Worm (Caenorhabditis elegans): ENCODE results near the gene oac-14.

DNA sequence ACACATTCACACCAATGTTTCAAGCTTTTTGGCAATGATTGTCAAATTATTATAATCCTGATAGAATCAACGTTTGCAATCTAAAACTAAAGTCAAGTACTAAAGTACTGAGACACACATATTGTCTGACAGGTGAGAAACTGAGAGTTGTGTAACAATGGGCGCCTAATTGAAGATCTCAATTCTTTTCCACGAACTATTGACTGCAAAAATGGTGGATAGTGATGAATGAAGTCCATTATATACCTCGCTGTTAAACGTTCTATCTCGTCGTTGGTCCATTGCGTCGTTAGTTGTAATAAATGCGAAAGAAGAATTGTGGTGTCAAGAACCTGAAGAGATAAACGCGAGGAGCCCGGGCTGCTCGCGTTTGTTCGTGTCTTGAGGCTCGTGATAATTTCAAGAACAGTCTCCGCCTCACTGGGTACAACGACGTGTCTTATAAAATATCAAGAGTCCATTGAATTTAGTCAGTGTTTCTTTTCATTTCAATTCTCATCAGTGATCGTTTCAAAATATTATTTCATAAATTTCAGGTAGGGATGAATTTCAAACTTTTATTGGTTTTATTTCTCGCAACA is 18.4 kb upstream of the oac-14 start, which contains the start of gene F09B9.4:
- no peak for TF ChIP-seq nhr-12 (tag; optimal IDR thresholded peaks at IDR 0.05)
- no peak for TF ChIP-seq ama-1 (optimal IDR thresholded peaks at IDR 0.05)
- no peak for TF ChIP-seq skn-1 (tag; optimal IDR thresholded peaks at IDR 0.05)
- no peak for TF ChIP-seq nhr-11 (tag; optimal IDR thresholded peaks at IDR 0.05)
- TF ChIP-seq tbx-2 (tag; optimal IDR thresholded peaks at IDR 0.05): no peak
- TF ChIP-seq hmg-11 (tag; optimal IDR thresholded peaks at IDR 0.05): no peak
- TF ChIP-seq lin-39 (tag; optimal IDR thresholded peaks at IDR 0.05): peak; percentile 26
- no peak for TF ChIP-seq ztf-11 (tag; optimal IDR thresholded peaks at IDR 0.05)
- no peak for TF ChIP-seq fkh-10 (GFP tag; optimal IDR thresholded peaks at IDR 0.05)
- no peak for TF ChIP-seq nhr-237 (tag; optimal IDR thresholded peaks at IDR 0.05)
- no peak for TF ChIP-seq ZK546.5 (tag; optimal IDR thresholded peaks at IDR 0.05)
- no peak for TF ChIP-seq nhr-76 (tag; optimal IDR thresholded peaks at IDR 0.05)
